Worm (Caenorhabditis elegans) whole organism, young adult: ENCODE data around the gene R160.10.

Experiments
- B0035.1 ChIP-seq: sonication (generic microtip); optimal IDR thresholded peaks from 2 replicates; lab custom pipeline; 2016; ENCODE audit warnings: missing genetic modification characterization, mild to moderate bottlenecking, missing compliant biosample characterization, missing genotype, missing genetic modification reagents
- F57A8.1 ChIP-seq: fragments of 200-800 bp; sonication (Bioruptor generic); optimal IDR thresholded peaks from 2 replicates; lab custom pipeline; 2018; ENCODE audit warnings: mild to moderate bottlenecking, missing genetic modification characterization, moderate library complexity, missing compliant biosample characterization
- T26A5.8 ChIP-seq: sonication (generic microtip); optimal IDR thresholded peaks from 2 replicates; lab custom pipeline; 2016; ENCODE audit warnings: missing genetic modification characterization, missing compliant biosample characterization
- ets-4 ChIP-seq: fragments of 200-800 bp; sonication (Bioruptor generic); optimal IDR thresholded peaks from 2 replicates; lab custom pipeline; 2018; ENCODE audit warnings: mild to moderate bottlenecking, missing genetic modification characterization, missing compliant biosample characterization
- nhr-90 ChIP-seq: sonication (generic microtip); optimal IDR thresholded peaks from 2 replicates; lab custom pipeline; 2016; ENCODE audit warnings: missing genotype, mild to moderate bottlenecking, missing genetic modification characterization, missing compliant biosample characterization
- ztf-28 ChIP-seq: fragments of 200-800 bp; sonication (Bioruptor generic); IDR thresholded peaks from 2 replicates; pipeline ENCODE4 v1.3.6; 2022; ENCODE audit warnings: missing genetic modification reagents, missing genetic modification characterization, missing compliant biosample characterization

ce11 chrX:4402854-4403253 is 35.5 kb upstream of the R160.10 start, which contains the start of gene D1079.1:
- TF ChIP-seq F57A8.1 (GFP tag; lab: Kevin White, UChicago): no peak
- no peak for TF ChIP-seq T26A5.8 (tag; lab: Kevin White, UChicago)
- no peak for TF ChIP-seq ztf-28 (GFP tag; lab: Robert Waterston, UW)
- TF ChIP-seq ets-4 (GFP tag; lab: Kevin White, UChicago): no peak
- no peak for TF ChIP-seq nhr-90 (tag; lab: Kevin White, UChicago)
- no peak for TF ChIP-seq B0035.1 (tag; lab: Kevin White, UChicago)
